Fruit fly (Drosophila melanogaster): ENCODE data around the gene Est-P.

DNA sequence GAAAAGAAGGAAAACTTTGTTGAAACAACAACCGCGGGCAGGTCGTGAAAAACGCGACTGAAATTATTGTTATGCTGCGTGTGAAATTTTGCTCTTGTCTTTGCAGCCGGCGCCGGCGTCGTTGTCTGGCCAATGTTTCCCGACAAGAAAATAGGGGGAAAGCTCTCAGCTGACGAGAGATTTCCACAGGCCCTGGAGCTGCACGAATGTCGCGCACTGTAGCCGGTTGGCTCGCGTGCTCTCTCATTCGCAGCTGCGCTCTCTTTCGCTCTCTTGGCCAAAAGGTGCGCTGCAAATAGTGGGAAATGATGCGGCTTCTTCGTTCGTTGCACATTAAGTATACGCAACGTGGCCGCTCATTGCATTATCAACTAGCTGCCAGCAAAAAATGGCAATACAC is 26.8 kb upstream of the Est-P start, which contains the start of gene CG9760:
- TF ChIP-seq tj (GFP tag; optimal IDR thresholded peaks at IDR 0.05) (no peak), pad (GFP tag; optimal IDR thresholded peaks at IDR 0.05) (no peak), cic (GFP tag; optimal IDR thresholded peaks at IDR 0.05) (no peak), Hr96 (GFP tag; optimal IDR thresholded peaks at IDR 0.05) (no peak), CG1620 (GFP tag; optimal IDR thresholded peaks at IDR 0.05) (no peak), CG33017 (tag; optimal IDR thresholded peaks at IDR 0.05) (no peak)
